Fruit fly (Drosophila melanogaster) whole organism: Measurements from ENCODE around the gene CG43931.

Experiments used
- CG8478 ChIP-seq: fragments of >200 bp; optimal IDR thresholded peaks from 2 replicates; lab custom pipeline; 2018; ENCODE audit warnings: inconsistent platforms
- Dll ChIP-seq: fragments of >200 bp; optimal IDR thresholded peaks from 2 replicates; lab custom pipeline; 2017
- EcR ChIP-seq, 2 experiments: fragments of >200 bp; optimal IDR thresholded peaks; 2 replicates each; lab custom pipeline; 2017; ENCODE audit warnings: missing biosample characterization in 2 of 2, missing genetic modification characterization in 2 of 2, missing genetic modification reagents in 2 of 2
- pan ChIP-seq: fragments of >200 bp; optimal IDR thresholded peaks from 2 replicates; lab custom pipeline; 2017
- psq ChIP-seq: fragments of >200 bp; optimal IDR thresholded peaks from 2 replicates; lab custom pipeline; 2017
- usp ChIP-seq: fragments of >200 bp; optimal IDR thresholded peaks from 2 replicates; lab custom pipeline; 2017; ENCODE audit warnings: missing biosample characterization, missing genetic modification characterization, mixed read lengths

DNA sequence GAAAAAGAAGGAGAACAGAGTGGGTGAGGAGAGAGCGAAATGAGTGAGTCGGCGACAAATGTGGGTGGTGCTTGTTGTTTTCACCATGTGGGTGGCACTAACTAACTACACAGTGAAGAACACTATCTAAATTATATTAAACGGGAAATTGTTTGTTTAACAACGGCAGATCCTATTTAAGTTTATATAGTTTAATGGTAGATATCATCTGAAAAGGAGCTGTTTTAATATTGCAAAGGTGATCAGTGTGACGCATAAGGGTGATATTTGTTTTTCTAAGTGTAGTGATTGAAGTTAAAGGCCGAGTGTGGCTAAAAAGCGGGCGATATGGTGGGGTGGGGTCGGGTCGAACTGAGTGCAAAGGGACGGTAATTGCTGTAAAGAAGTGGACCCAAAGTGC lies 48.8 kb upstream of the CG43931 start:
- no peak for TF ChIP-seq usp (GFP tag; lab: Kevin White, UChicago)
- no peak for TF ChIP-seq Dll (lab: Kevin White, UChicago)
- TF ChIP-seq pan (lab: Kevin White, UChicago), result no peak
- TF ChIP-seq CG8478 (lab: Kevin White, UChicago), result no peak
- TF ChIP-seq EcR (GFP tag; optimal IDR thresholded peaks at IDR 0.05; lab: Kevin White, UChicago), result no peak
- no peak for TF ChIP-seq psq (lab: Kevin White, UChicago)
